Worm (Caenorhabditis elegans) whole organism, L3 larva: ENCODE results near the gene cal-3.

Experiments
- aly-2 ChIP-seq: fragments of 150-350 bp; optimal IDR thresholded peaks from 2 replicates; lab custom pipeline; 2014; ENCODE audit warnings: missing biosample characterization, missing genetic modification characterization
- ama-1 ChIP-seq: fragments of 150-350 bp; optimal IDR thresholded peaks from 2 replicates; lab custom pipeline; 2018
- ceh-82 ChIP-seq: fragments of 150-350 bp; optimal IDR thresholded peaks from 2 replicates; lab custom pipeline; 2014; ENCODE audit warnings: missing biosample characterization, missing genetic modification characterization
- daf-12 ChIP-seq: fragments of 150-350 bp; optimal IDR thresholded peaks from 2 replicates; lab custom pipeline; 2014; ENCODE audit warnings: missing biosample characterization, missing genetic modification reagents, missing genetic modification characterization
- egl-27 ChIP-seq: sonication (generic microtip); optimal IDR thresholded peaks from 4 replicates; lab custom pipeline; 2017; ENCODE audit warnings: missing biosample characterization, missing genetic modification reagents, missing genetic modification characterization
- egl-5 ChIP-seq: fragments of 150-350 bp; optimal IDR thresholded peaks from 2 replicates; lab custom pipeline; 2017; ENCODE audit warnings: missing biosample characterization, missing genetic modification reagents, missing genetic modification characterization, inconsistent platforms
- elt-1 ChIP-seq: fragments of 150-350 bp; optimal IDR thresholded peaks from 2 replicates; lab custom pipeline; 2014; ENCODE audit warnings: missing biosample characterization, missing genetic modification characterization
- elt-2 ChIP-seq: sonication (generic microtip); optimal IDR thresholded peaks from 2 replicates; lab custom pipeline; 2016; ENCODE audit warnings: missing genetic modification reagents, mild to moderate bottlenecking, missing genetic modification characterization, missing compliant biosample characterization
- elt-3 ChIP-seq, 3 experiments: fragments of 150-350 bp in 1 of 3; sonication (generic microtip) in 2 of 3; optimal IDR thresholded peaks; 2 replicates in 2 of 3; 4 replicates in 1 of 3; lab custom pipeline; 2014 to 2017; ENCODE audit warnings: missing biosample characterization in 3 of 3, missing genetic modification characterization in 3 of 3
- fos-1 ChIP-seq: fragments of 150-350 bp; optimal IDR thresholded peaks from 2 replicates; lab custom pipeline; 2014; ENCODE audit warnings: missing biosample characterization, missing genetic modification characterization
- hmg-11 ChIP-seq: sonication (generic microtip); optimal IDR thresholded peaks from 2 replicates; lab custom pipeline; 2016; ENCODE audit warnings: missing genetic modification characterization, missing compliant biosample characterization
- jun-1 ChIP-seq: fragments of 150-350 bp; optimal IDR thresholded peaks from 2 replicates; lab custom pipeline; 2014; ENCODE audit warnings: missing biosample characterization, missing genetic modification reagents, missing genetic modification characterization
- mdl-1 ChIP-seq: fragments of 150-350 bp; optimal IDR thresholded peaks from 2 replicates; lab custom pipeline; 2014; ENCODE audit warnings: missing biosample characterization, missing genetic modification characterization
- mml-1 ChIP-seq: fragments of 150-350 bp; sonication (generic microtip); optimal IDR thresholded peaks from 3 replicates; lab custom pipeline; 2014; ENCODE audit warnings: missing biosample characterization, missing genetic modification characterization
- nfya-1 ChIP-seq: sonication (generic microtip); optimal IDR thresholded peaks from 2 replicates; lab custom pipeline; 2017; ENCODE audit warnings: missing genetic modification characterization, mild to moderate bottlenecking, missing compliant biosample characterization, antibody characterized with exemption, moderate library complexity; ENCODE audit not compliant: insufficient read depth
- nhr-11 ChIP-seq: fragments of 150-350 bp; optimal IDR thresholded peaks from 2 replicates; lab custom pipeline; 2014; ENCODE audit warnings: missing biosample characterization, missing genetic modification characterization
- nhr-12 ChIP-seq: fragments of 150-350 bp; optimal IDR thresholded peaks from 2 replicates; lab custom pipeline; 2014; ENCODE audit warnings: missing biosample characterization, missing genetic modification characterization
- nhr-23 ChIP-seq: fragments of 150-350 bp; optimal IDR thresholded peaks from 2 replicates; lab custom pipeline; 2014; ENCODE audit warnings: missing biosample characterization, missing genetic modification reagents, missing genetic modification characterization
- nhr-237 ChIP-seq: fragments of 150-350 bp; optimal IDR thresholded peaks from 2 replicates; lab custom pipeline; 2014; ENCODE audit warnings: missing biosample characterization, missing genetic modification characterization
- nhr-25 ChIP-seq: sonication (generic microtip); optimal IDR thresholded peaks from 2 replicates; lab custom pipeline; 2017; ENCODE audit warnings: missing biosample characterization, missing genetic modification characterization
- nhr-28 ChIP-seq: fragments of 150-350 bp; optimal IDR thresholded peaks from 2 replicates; lab custom pipeline; 2014; ENCODE audit warnings: missing biosample characterization, missing genetic modification characterization
- nhr-67 ChIP-seq: fragments of 150-350 bp; optimal IDR thresholded peaks from 2 replicates; lab custom pipeline; 2014; ENCODE audit warnings: missing biosample characterization, missing genetic modification characterization
- nhr-77 ChIP-seq: fragments of 150-350 bp; optimal IDR thresholded peaks from 2 replicates; lab custom pipeline; 2014; ENCODE audit warnings: missing biosample characterization, missing genetic modification characterization
- pha-4 ChIP-seq: fragments of 150-350 bp; optimal IDR thresholded peaks from 2 replicates; lab custom pipeline; 2014; ENCODE audit warnings: missing biosample characterization, missing genetic modification reagents, missing genetic modification characterization
- pqm-1 ChIP-seq: fragments of 150-350 bp; optimal IDR thresholded peaks from 2 replicates; lab custom pipeline; 2017; ENCODE audit warnings: missing biosample characterization, missing genetic modification characterization, inconsistent platforms
- skn-1 ChIP-seq: fragments of 150-350 bp; optimal IDR thresholded peaks from 2 replicates; lab custom pipeline; 2014; ENCODE audit warnings: missing biosample characterization, missing genetic modification characterization
- snpc-4 ChIP-seq: fragments of 150-350 bp; optimal IDR thresholded peaks from 2 replicates; lab custom pipeline; 2014; ENCODE audit warnings: missing biosample characterization, missing genetic modification characterization
- tbx-2 ChIP-seq: sonication (generic microtip); optimal IDR thresholded peaks from 2 replicates; lab custom pipeline; 2016; ENCODE audit warnings: mild to moderate bottlenecking, missing genetic modification characterization, missing compliant biosample characterization
- unc-39 ChIP-seq: sonication (generic microtip); optimal IDR thresholded peaks from 4 replicates; lab custom pipeline; 2017; ENCODE audit warnings: missing biosample characterization, missing genetic modification characterization
- unc-62 ChIP-seq: fragments of 150-350 bp; sonication (generic microtip); optimal IDR thresholded peaks from 4 replicates; lab custom pipeline; 2014; ENCODE audit warnings: missing biosample characterization, missing genetic modification reagents, missing genetic modification characterization
- ztf-11 ChIP-seq: fragments of 150-350 bp; optimal IDR thresholded peaks from 2 replicates; lab custom pipeline; 2014; ENCODE audit warnings: missing biosample characterization, missing genetic modification characterization

The cal-3 gene

ce11 chrIV:3867252-3867651 lies 32.3 kb upstream of the cal-3 start, which contains the start of gene F37C4.4:
TSS of gene F37C4.4 (plus strand) at chrIV:3867309.
- TF ChIP-seq nhr-12 (tag; lab: Kevin White, UChicago) (no peak), elt-2 (tag; lab: Kevin White, UChicago) (no peak), aly-2 (tag; lab: Kevin White, UChicago) (no peak), nhr-237 (no peak), nhr-77 (tag; lab: Kevin White, UChicago) (no peak), pha-4 (no peak), snpc-4 (tag; lab: Kevin White, UChicago) (no peak), nfya-1 (tag; lab: Kevin White, UChicago) (no peak), nhr-11 (tag; lab: Kevin White, UChicago) (no peak), nhr-25 (tag; lab: Kevin White, UChicago) (no peak), nhr-28 (tag; lab: Kevin White, UChicago) (no peak), egl-27 (no peak), unc-62 (GFP tag; lab: Kevin White, UChicago) (no peak)

- TF ChIP-seq fos-1 (tag; lab: Kevin White, UChicago) (no peak), pqm-1 (peak; percentile 30), nhr-23 (tag; lab: Kevin White, UChicago) (peak; percentile 46), nhr-25 (tag; lab: Kevin White, UChicago) (peak; percentile 55), elt-2 (tag; lab: Kevin White, UChicago) (peak; percentile 38), elt-1 (no peak)
Measured at ce11 chrIV:3866018-3866417, 31.1 kb upstream of the cal-3 start.

ce11 chrIV:3864944-3865343 lies 30.0 kb upstream of the cal-3 start, which contains the start of gene aat-8:
TSS of gene aat-8 (minus strand) at chrIV:3865044.
- TF ChIP-seq nhr-67 (tag; lab: Kevin White, UChicago) (peak; percentile 30), nhr-12 (tag; lab: Kevin White, UChicago) (no peak)

- TF ChIP-seq pqm-1 (no peak), egl-5 (tag; lab: Kevin White, UChicago) (no peak), skn-1 (tag; lab: Kevin White, UChicago) (no peak), nfya-1 (tag; lab: Kevin White, UChicago) (no peak), fos-1 (tag; lab: Kevin White, UChicago) (no peak), mml-1 (tag; lab: Kevin White, UChicago) (no peak), unc-39 (tag; lab: Kevin White, UChicago) (no peak), daf-12 (no peak), ama-1 (lab: Kevin White, UChicago) (no peak), jun-1 (no peak), nhr-28 (tag; lab: Kevin White, UChicago) (no peak), mdl-1 (no peak), nhr-67 (tag; lab: Kevin White, UChicago) (no peak), hmg-11 (no peak), ceh-82 (tag; lab: Kevin White, UChicago) (no peak), nhr-25 (tag; lab: Kevin White, UChicago) (no peak), elt-3 (tag; optimal IDR thresholded peaks at IDR 0.05; lab: Kevin White, UChicago) (no peak)
Measured at ce11 chrIV:3862948-3863347, 28.0 kb upstream of the cal-3 start.

- TF ChIP-seq ztf-11 (tag; lab: Kevin White, UChicago) (no peak), nhr-77 (tag; lab: Kevin White, UChicago) (no peak)
- TF ChIP-seq, all 47 proteins: peak for 0
Measured at ce11 chrIV:3860419-3860818, 25.5 kb upstream of the cal-3 start.

- no peak for TF ChIP-seq tbx-2 (tag; lab: Kevin White, UChicago)
- no peak for TF ChIP-seq nhr-11 (tag; lab: Kevin White, UChicago)
- TF ChIP-seq elt-3 (tag; optimal IDR thresholded peaks at IDR 0.05; lab: Kevin White, UChicago) = no peak
- TF ChIP-seq skn-1 (tag; lab: Kevin White, UChicago) = no peak
- no peak for TF ChIP-seq egl-5 (tag; lab: Kevin White, UChicago)
- no peak for TF ChIP-seq nhr-67 (tag; lab: Kevin White, UChicago)
- TF ChIP-seq, all 47 proteins: peak for 0
Measured at ce11 chrIV:3859552-3859951, 24.6 kb upstream of the cal-3 start.
